Worm (Caenorhabditis elegans): Measurements from ENCODE around the gene tpst-1.

The tpst-1 gene

DNA sequence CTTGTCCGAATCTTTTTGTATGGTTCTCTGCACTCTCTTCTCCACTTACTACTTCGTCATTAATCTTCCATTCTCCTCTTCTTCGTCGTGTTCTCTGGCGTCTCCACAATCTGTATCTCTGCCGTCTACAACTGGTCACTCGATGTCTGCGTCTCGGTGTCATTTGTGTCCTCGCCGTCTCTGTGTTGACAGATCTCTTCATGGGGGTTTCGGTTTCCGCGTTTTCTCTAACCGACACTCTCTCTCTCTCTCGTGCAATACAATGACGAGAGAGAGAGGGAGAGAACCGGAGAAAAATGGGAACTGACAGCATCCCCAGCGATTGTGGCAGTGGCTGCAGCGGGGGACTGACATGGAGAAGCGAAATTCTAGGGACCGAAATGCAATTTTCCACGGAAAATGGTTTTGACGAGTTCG lies 49.6 kb downstream of the tpst-1 start:
- TF ChIP-seq ets-7 (tag; optimal IDR thresholded peaks at IDR 0.05) = peak; percentile 51
- TF ChIP-seq sea-1 (GFP tag; conservative IDR thresholded peaks at IDR 0.05) = no peak
- TF ChIP-seq hmg-4 (GFP tag; optimal IDR thresholded peaks at IDR 0.05) = peak; percentile 32
- TF ChIP-seq aly-1 (tag; optimal IDR thresholded peaks at IDR 0.05) = peak; percentile 43
- TF ChIP-seq ceh-36 (tag; optimal IDR thresholded peaks at IDR 0.05) = peak; percentile 27
- peak; percentile 60; the same call in 1 of the 2 replicates for TF ChIP-seq flt-1 (GFP tag; IDR thresholded peaks at IDR 0.05)
- TF ChIP-seq ama-1 (optimal IDR thresholded peaks at IDR 0.05) = no peak
- no peak for TF ChIP-seq hnd-1 (tag; optimal IDR thresholded peaks at IDR 0.05)
- peak; percentile 58 for TF ChIP-seq F13C5.2 (tag; optimal IDR thresholded peaks at IDR 0.05)

DNA sequence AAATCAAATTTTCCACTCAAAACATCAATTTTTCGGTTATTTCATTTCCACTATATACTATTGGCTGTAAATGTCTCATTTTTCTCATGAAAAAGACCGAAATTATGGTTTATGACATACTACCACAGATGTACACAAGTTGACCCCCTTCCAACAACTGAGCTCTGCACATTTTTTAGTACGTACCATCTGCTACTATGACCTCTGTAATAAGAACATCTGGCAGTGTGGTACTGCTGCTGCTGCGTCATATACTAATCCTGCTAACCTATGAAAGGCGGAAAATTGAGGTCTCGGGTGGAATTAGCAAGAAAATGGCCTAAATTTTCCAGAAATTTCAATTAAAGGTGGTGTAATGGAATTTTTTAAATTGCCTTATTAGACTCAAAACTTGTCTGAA lies 50.7 kb downstream of the tpst-1 start:
- TF ChIP-seq tbx-37 (GFP tag; conservative IDR thresholded peaks at IDR 0.05) (no peak), tra-4 (tag; optimal IDR thresholded peaks at IDR 0.05) (no peak), sea-1 (GFP tag; conservative IDR thresholded peaks at IDR 0.05) (no peak), ets-7 (tag; optimal IDR thresholded peaks at IDR 0.05) (no peak), aly-1 (tag; optimal IDR thresholded peaks at IDR 0.05) (no peak), ceh-13 (GFP tag; optimal IDR thresholded peaks at IDR 0.05) (no peak), hnd-1 (tag; optimal IDR thresholded peaks at IDR 0.05) (no peak), flt-1 (GFP tag; IDR thresholded peaks at IDR 0.05) (no peak), ceh-36 (tag; optimal IDR thresholded peaks at IDR 0.05) (no peak), B0310.2 (tag; optimal IDR thresholded peaks at IDR 0.05) (no peak), ama-1 (optimal IDR thresholded peaks at IDR 0.05) (no peak), hmg-4 (GFP tag; optimal IDR thresholded peaks at IDR 0.05) (no peak)

DNA sequence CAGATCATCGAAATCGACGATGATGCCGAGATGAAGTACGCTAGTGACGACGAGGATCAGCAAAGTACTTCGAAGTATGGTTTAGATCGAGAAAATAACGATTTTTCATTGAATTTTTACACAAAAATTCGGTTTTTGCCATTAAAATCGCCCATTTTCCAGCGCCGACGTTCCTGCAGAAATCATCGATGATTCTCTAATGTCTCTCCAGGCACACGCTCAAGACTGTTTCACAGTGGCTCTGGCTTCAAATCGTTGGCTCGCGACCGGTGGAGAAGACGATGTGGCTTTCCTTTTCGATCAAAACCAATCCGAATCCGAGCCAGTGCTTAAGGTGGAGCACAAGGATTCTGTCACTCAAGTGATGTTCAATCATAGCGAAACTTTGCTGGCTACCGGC lies 52.7 kb downstream of the tpst-1 start:
- TF ChIP-seq ets-7 (tag; optimal IDR thresholded peaks at IDR 0.05) = no peak
- TF ChIP-seq tbx-37 (GFP tag; conservative IDR thresholded peaks at IDR 0.05) = no peak
- peak; percentile 20 for TF ChIP-seq hmg-4 (GFP tag; optimal IDR thresholded peaks at IDR 0.05)

DNA sequence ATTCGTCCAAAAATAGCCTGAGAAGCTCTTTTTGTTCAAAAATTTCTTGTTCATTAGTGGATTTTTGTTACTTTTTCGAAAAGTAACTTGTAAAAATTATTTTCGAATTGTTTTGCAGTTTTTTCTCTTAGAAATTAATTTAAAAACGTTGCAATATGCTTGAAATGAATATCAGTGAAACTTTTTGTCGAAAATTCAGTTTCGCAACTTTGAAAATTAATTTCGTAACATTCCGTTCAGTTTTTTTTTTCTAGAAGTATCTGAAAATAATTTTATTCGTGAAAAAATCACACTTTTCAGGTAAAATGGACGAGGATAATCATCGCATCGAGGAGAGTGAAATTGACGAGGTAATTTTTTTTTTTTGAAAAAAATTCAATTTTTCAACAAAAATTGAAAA lies 53.1 kb downstream of the tpst-1 start, which contains the start of gene Y111B2A.12:
Y111B2A.12 (plus strand) TSS at position 301 of the 400 bp plus-strand sequence.
- TF ChIP-seq tbx-37 (GFP tag; conservative IDR thresholded peaks at IDR 0.05) (no peak), scrt-1 (GFP tag; IDR thresholded peaks at IDR 0.05) (no peak), hmg-4 (GFP tag; optimal IDR thresholded peaks at IDR 0.05) (no peak), aly-1 (tag; optimal IDR thresholded peaks at IDR 0.05) (no peak), tra-4 (tag; optimal IDR thresholded peaks at IDR 0.05) (no peak), F13C5.2 (tag; optimal IDR thresholded peaks at IDR 0.05) (no peak), hmbx-1 (tag; optimal IDR thresholded peaks at IDR 0.05) (no peak), ama-1 (optimal IDR thresholded peaks at IDR 0.05) (no peak), ceh-13 (GFP tag; optimal IDR thresholded peaks at IDR 0.05) (no peak), tbx-11 (GFP tag; IDR thresholded peaks at IDR 0.05) (no peak), ceh-36 (tag; optimal IDR thresholded peaks at IDR 0.05) (no peak), ets-7 (tag; optimal IDR thresholded peaks at IDR 0.05) (no peak), pes-1 (GFP tag; IDR thresholded peaks at IDR 0.05) (no peak), hnd-1 (tag; optimal IDR thresholded peaks at IDR 0.05) (no peak), sea-1 (GFP tag; conservative IDR thresholded peaks at IDR 0.05) (no peak), B0310.2 (tag; optimal IDR thresholded peaks at IDR 0.05) (no peak)

DNA sequence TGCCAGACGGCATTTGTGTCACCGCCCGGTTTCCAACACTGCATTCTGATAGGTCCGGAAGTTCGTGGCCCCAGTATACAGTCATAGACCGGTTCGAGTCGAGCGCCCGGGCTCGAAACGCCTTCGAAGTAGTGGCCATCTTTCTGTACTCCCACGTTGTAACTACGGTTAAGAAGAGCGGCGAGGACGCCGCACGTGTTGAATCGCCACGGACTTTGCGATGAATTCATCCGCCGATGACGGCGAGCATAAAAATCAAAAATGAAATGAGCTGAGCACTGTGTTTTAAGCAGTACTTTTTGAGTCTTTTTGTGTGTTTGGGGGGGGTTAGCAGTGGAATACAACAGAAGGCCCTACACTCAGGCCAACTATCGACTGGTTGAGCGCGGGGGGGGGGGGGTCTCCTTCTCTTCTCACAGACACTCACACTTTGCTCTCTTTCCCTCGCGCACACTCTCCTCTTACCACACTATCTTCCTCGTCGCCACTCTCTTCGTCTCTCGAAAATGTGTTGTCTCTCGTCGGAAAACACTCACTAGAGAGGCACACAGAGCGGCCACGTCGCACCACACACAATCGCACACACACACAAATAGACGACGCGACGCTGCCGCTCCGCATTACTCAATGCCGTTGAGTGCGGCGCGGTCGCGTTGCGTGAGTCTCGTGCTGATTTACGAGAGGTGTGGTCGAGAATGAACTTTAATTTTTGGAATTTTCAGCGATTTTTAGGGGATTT lies 53.7 kb downstream of the tpst-1 start, which contains the start of gene epc-1:
epc-1 (minus strand) TSS at position 367 of the 739 bp plus-strand sequence.
- no peak for TF ChIP-seq sea-1 (GFP tag; conservative IDR thresholded peaks at IDR 0.05)
- 0 out of 2 replicates have a peak, but pooled peaks have one; percentile 28 for TF ChIP-seq scrt-1 (GFP tag; IDR thresholded peaks at IDR 0.05)
- TF ChIP-seq tbx-37 (GFP tag; conservative IDR thresholded peaks at IDR 0.05) = no peak
- TF ChIP-seq B0310.2 (tag; optimal IDR thresholded peaks at IDR 0.05) = peak; percentile 38
- TF ChIP-seq aly-1 (tag; optimal IDR thresholded peaks at IDR 0.05) = no peak
- no peak for TF ChIP-seq ceh-13 (GFP tag; optimal IDR thresholded peaks at IDR 0.05)
- TF ChIP-seq ceh-36 (tag; optimal IDR thresholded peaks at IDR 0.05) = peak; percentile 40
- no peak for TF ChIP-seq ets-7 (tag; optimal IDR thresholded peaks at IDR 0.05)
- TF ChIP-seq F13C5.2 (tag; optimal IDR thresholded peaks at IDR 0.05) = peak; percentile 18
- no peak for TF ChIP-seq tra-4 (tag; optimal IDR thresholded peaks at IDR 0.05)
- no peak for TF ChIP-seq hmbx-1 (tag; optimal IDR thresholded peaks at IDR 0.05)
- no peak for TF ChIP-seq tbx-11 (GFP tag; IDR thresholded peaks at IDR 0.05)
- TF ChIP-seq hmg-4 (GFP tag; optimal IDR thresholded peaks at IDR 0.05) = peak; percentile 65
- no peak for TF ChIP-seq hnd-1 (tag; optimal IDR thresholded peaks at IDR 0.05)
- no peak; the same call in 1 of the 2 replicates for TF ChIP-seq pes-1 (GFP tag; IDR thresholded peaks at IDR 0.05)
- peak; percentile 5; the same call in 1 of the 2 replicates for TF ChIP-seq flt-1 (GFP tag; IDR thresholded peaks at IDR 0.05)
- peak; percentile 78 for TF ChIP-seq ama-1 (optimal IDR thresholded peaks at IDR 0.05)

DNA sequence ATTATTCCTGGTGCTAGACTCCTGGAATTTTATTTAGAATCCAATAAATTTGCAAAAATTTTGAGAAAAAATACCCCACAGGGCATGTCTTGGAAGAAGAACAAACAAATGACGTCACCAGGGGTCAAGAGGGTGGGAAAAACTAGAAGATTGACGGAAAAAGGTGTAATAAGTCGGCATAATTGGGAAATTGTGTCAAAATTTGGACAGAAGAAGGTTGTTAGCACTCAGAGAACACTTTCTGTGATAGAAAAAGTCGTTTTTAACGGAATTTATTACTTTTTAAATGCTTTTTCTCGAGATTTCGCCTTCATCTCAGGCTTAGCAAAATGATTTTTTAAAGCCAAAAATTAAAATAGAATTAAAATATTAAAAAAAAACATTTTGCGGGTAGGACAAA lies 54.8 kb downstream of the tpst-1 start:
- TF ChIP-seq scrt-1 (GFP tag; IDR thresholded peaks at IDR 0.05) (no peak), ceh-36 (tag; optimal IDR thresholded peaks at IDR 0.05) (no peak), B0310.2 (tag; optimal IDR thresholded peaks at IDR 0.05) (peak; percentile 7)

DNA sequence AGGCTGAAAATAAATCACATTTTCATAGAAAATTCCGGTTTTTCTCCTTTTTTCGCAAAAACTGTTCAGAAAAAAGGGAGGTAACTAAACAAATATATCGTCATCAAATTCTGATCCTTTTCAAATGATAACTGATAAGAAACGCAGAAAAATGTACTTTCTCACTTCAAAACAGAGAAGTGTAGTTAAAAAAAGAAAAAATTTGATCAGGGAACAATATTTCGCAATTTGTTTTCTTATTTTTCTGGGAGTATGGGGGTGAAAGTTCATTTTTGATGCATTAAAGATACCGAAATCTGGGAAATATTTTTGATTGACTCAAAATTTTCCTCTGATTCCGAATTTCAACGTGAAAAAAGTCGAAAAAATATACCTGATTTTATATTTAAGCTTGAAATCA lies 55.9 kb downstream of the tpst-1 start:
- TF ChIP-seq tbx-37 (GFP tag; conservative IDR thresholded peaks at IDR 0.05) = no peak
- no peak for TF ChIP-seq ceh-13 (GFP tag; optimal IDR thresholded peaks at IDR 0.05)
- no peak for TF ChIP-seq hmbx-1 (tag; optimal IDR thresholded peaks at IDR 0.05)
- no peak for TF ChIP-seq ama-1 (optimal IDR thresholded peaks at IDR 0.05)
- TF ChIP-seq scrt-1 (GFP tag; IDR thresholded peaks at IDR 0.05) = no peak
- no peak for TF ChIP-seq hmg-4 (GFP tag; optimal IDR thresholded peaks at IDR 0.05)
- TF ChIP-seq tbx-11 (GFP tag; IDR thresholded peaks at IDR 0.05) = no peak
- no peak for TF ChIP-seq ets-7 (tag; optimal IDR thresholded peaks at IDR 0.05)
- TF ChIP-seq hnd-1 (tag; optimal IDR thresholded peaks at IDR 0.05) = no peak
